Fruit fly (Drosophila melanogaster) whole organism, embryonic: Measurements from ENCODE around the gene CG34301.
A peak's percentile ranks its signal among the peaks of the same experiment; 100 is the strongest.

Experiments
- Atf-2 ChIP-seq: fragments of 200-800 bp; sonication (Bioruptor generic); optimal IDR thresholded peaks from 2 replicates; lab custom pipeline; 2016; ENCODE audit warnings: missing biosample characterization, missing genetic modification characterization
- CG1024 ChIP-seq: fragments of 200-800 bp; sonication (Bioruptor generic); IDR thresholded peaks from 2 replicates; pipeline ENCODE4 v1.3.6; 2022; ENCODE audit warnings: missing biosample characterization, missing genetic modification characterization
- CG10959 ChIP-seq: fragments of 200-800 bp; sonication (Bioruptor generic); IDR thresholded peaks from 2 replicates; pipeline ENCODE4 v1.3.6; 2022; ENCODE audit warnings: missing biosample characterization, missing genetic modification characterization
- CG11398 ChIP-seq: fragments of 200-800 bp; sonication (Bioruptor generic); optimal IDR thresholded peaks from 2 replicates; lab custom pipeline; 2016; ENCODE audit warnings: missing biosample characterization, missing genetic modification characterization
- CG12155 ChIP-seq: fragments of 200-800 bp; sonication (Bioruptor generic); optimal IDR thresholded peaks from 3 replicates; lab custom pipeline; 2016; ENCODE audit warnings: missing biosample characterization, missing genetic modification characterization
- CG12659 ChIP-seq: fragments of 200-800 bp; sonication (Bioruptor generic); optimal IDR thresholded peaks from 3 replicates; lab custom pipeline; 2017; ENCODE audit warnings: mild to moderate bottlenecking, missing biosample characterization, missing genetic modification reagents, missing genetic modification characterization
- CG14965 ChIP-seq: fragments of 200-800 bp; sonication (Bioruptor generic); optimal IDR thresholded peaks from 2 replicates; lab custom pipeline; 2016; ENCODE audit warnings: missing biosample characterization, missing genetic modification characterization, borderline replicate concordance
- CG15479 ChIP-seq: fragments of 200-800 bp; sonication (Bioruptor generic); optimal IDR thresholded peaks from 3 replicates; lab custom pipeline; 2019; ENCODE audit warnings: missing biosample characterization, mild to moderate bottlenecking, missing genetic modification characterization, moderate library complexity
- CG1647 ChIP-seq: fragments of 200-800 bp; sonication (Bioruptor generic); optimal IDR thresholded peaks from 3 replicates; lab custom pipeline; 2016; ENCODE audit warnings: missing biosample characterization, missing genetic modification characterization
- CG16813 ChIP-seq: fragments of 200-800 bp; sonication (Bioruptor generic); IDR thresholded peaks from 3 replicates; pipeline ENCODE4 v1.3.6; 2022; ENCODE audit warnings: missing biosample characterization, missing genetic modification characterization; ENCODE audit not compliant: partially characterized antibody
- CG17186 ChIP-seq: fragments of 200-800 bp; sonication (Bioruptor generic); optimal IDR thresholded peaks from 3 replicates; lab custom pipeline; 2017; ENCODE audit warnings: missing biosample characterization, missing genetic modification reagents, missing genetic modification characterization
- CG17385 ChIP-seq: fragments of 200-800 bp; sonication (Bioruptor generic); optimal IDR thresholded peaks from 3 replicates; lab custom pipeline; 2018; ENCODE audit warnings: missing biosample characterization, mild to moderate bottlenecking, missing genetic modification characterization
- CG17612 ChIP-seq: fragments of 200-800 bp; sonication (Bioruptor generic); IDR thresholded peaks from 2 replicates; pipeline ENCODE4 v1.3.6; 2022; ENCODE audit warnings: missing biosample characterization, missing genetic modification characterization
- CG2678 ChIP-seq: fragments of 200-800 bp; sonication (Bioruptor generic); optimal IDR thresholded peaks from 3 replicates; lab custom pipeline; 2019; ENCODE audit warnings: missing biosample characterization, mild to moderate bottlenecking, missing genetic modification characterization, moderate library complexity
- CG30020 ChIP-seq: fragments of 200-800 bp; optimal IDR thresholded peaks from 2 replicates; lab custom pipeline; 2019; ENCODE audit warnings: missing biosample characterization, mild to moderate bottlenecking, missing genetic modification characterization, moderate library complexity
- CG33213 ChIP-seq: fragments of 200-800 bp; sonication (Bioruptor generic); optimal IDR thresholded peaks from 3 replicates; lab custom pipeline; 2016; ENCODE audit warnings: missing biosample characterization, missing genetic modification characterization
- CG3726 ChIP-seq: fragments of 200-800 bp; sonication (Bioruptor generic); IDR thresholded peaks from 3 replicates; pipeline ENCODE4, ENCODE4 v1.3.6; 2022; ENCODE audit warnings: missing biosample characterization, missing genetic modification characterization
- CG42726 ChIP-seq: fragments of 200-800 bp; sonication (Bioruptor generic); IDR thresholded peaks from 2 replicates; pipeline ENCODE4 v1.3.6; 2022; ENCODE audit warnings: missing biosample characterization, missing genetic modification characterization; ENCODE audit not compliant: partially characterized antibody
- CG4854 ChIP-seq: fragments of 200-800 bp; sonication (Bioruptor generic); optimal IDR thresholded peaks from 2 replicates; lab custom pipeline; 2016; ENCODE audit warnings: missing biosample characterization, missing genetic modification characterization, inconsistent platforms
- CG5953 ChIP-seq: fragments of 200-800 bp; sonication (Bioruptor generic); IDR thresholded peaks from 2 replicates; pipeline ENCODE4 v1.3.6; 2022; ENCODE audit warnings: missing biosample characterization, missing genetic modification characterization
- CG9817 ChIP-seq: fragments of 200-800 bp; sonication (Bioruptor generic); optimal IDR thresholded peaks from 2 replicates; lab custom pipeline; 2018; ENCODE audit warnings: missing biosample characterization, mild to moderate bottlenecking, missing genetic modification characterization, moderate library complexity
- CrebB ChIP-seq: fragments of 200-800 bp; sonication (Bioruptor generic); optimal IDR thresholded peaks from 3 replicates; lab custom pipeline; 2018; ENCODE audit warnings: missing biosample characterization, mild to moderate bottlenecking, missing genetic modification characterization
- Dad ChIP-seq: fragments of 200-800 bp; sonication (Bioruptor generic); optimal IDR thresholded peaks from 3 replicates; lab custom pipeline; 2016; ENCODE audit warnings: missing biosample characterization, missing genetic modification characterization
- Dek ChIP-seq: fragments of 200-800 bp; sonication (Bioruptor generic); optimal IDR thresholded peaks from 3 replicates; lab custom pipeline; 2019; ENCODE audit warnings: missing biosample characterization, mild to moderate bottlenecking, missing genetic modification characterization, moderate library complexity
- Fer1 ChIP-seq: fragments of 200-800 bp; sonication (Bioruptor generic); optimal IDR thresholded peaks from 2 replicates; lab custom pipeline; 2017; ENCODE audit warnings: missing biosample characterization, mild to moderate bottlenecking, missing genetic modification characterization
- Hmx ChIP-seq: fragments of 200-800 bp; sonication (Bioruptor generic); optimal IDR thresholded peaks from 2 replicates; lab custom pipeline; 2016; ENCODE audit warnings: missing biosample characterization, missing genetic modification characterization
- Hr3 ChIP-seq: fragments of 200-800 bp; sonication (Bioruptor generic); optimal IDR thresholded peaks from 3 replicates; lab custom pipeline; 2016; ENCODE audit warnings: missing biosample characterization, missing genetic modification characterization
- Mad ChIP-seq: fragments of 200-800 bp; sonication (Bioruptor generic); optimal IDR thresholded peaks from 2 replicates; lab custom pipeline; 2016; ENCODE audit warnings: missing biosample characterization, missing genetic modification characterization
- Oaz ChIP-seq: fragments of 200-800 bp; sonication (Bioruptor generic); IDR thresholded peaks from 2 replicates; pipeline ENCODE4 v1.3.6; 2022; ENCODE audit warnings: missing biosample characterization, missing genetic modification characterization
- Six4 ChIP-seq: fragments of 200-800 bp; sonication (Bioruptor generic); optimal IDR thresholded peaks from 2 replicates; lab custom pipeline; 2016; ENCODE audit warnings: missing biosample characterization, missing genetic modification characterization
- Spps ChIP-seq: fragments of 200-800 bp; sonication (Bioruptor generic); optimal IDR thresholded peaks from 2 replicates; lab custom pipeline; 2018; ENCODE audit warnings: missing biosample characterization, mild to moderate bottlenecking, missing genetic modification characterization
- ato ChIP-seq: fragments of 200-800 bp; sonication (Bioruptor generic); IDR thresholded peaks from 2 replicates; pipeline ENCODE4 v1.3.6; 2022; ENCODE audit warnings: missing biosample characterization, missing genetic modification characterization; ENCODE audit not compliant: partially characterized antibody
- bbx ChIP-seq: fragments of 200-800 bp; sonication (Bioruptor generic); IDR thresholded peaks from 2 replicates; pipeline ENCODE4 v1.3.6; 2022; ENCODE audit warnings: missing biosample characterization, missing genetic modification characterization; ENCODE audit not compliant: partially characterized antibody
- eve ChIP-seq, 2 experiments: fragments of >200 bp; optimal IDR thresholded peaks; 2 replicates each; lab custom pipeline; 2017; ENCODE audit warnings: missing biosample characterization in 2 of 2, missing genetic modification characterization in 2 of 2
- ewg ChIP-seq: fragments of 200-800 bp; sonication (Bioruptor generic); optimal IDR thresholded peaks from 3 replicates; lab custom pipeline; 2017; ENCODE audit warnings: mild to moderate bottlenecking, missing biosample characterization, missing genetic modification reagents, missing genetic modification characterization
- ftz-f1 ChIP-seq: fragments of 200-800 bp; sonication (Bioruptor generic); optimal IDR thresholded peaks from 2 replicates; lab custom pipeline; 2016; ENCODE audit warnings: missing biosample characterization, missing genetic modification characterization
- gsb ChIP-seq: fragments of 200-800 bp; sonication (Bioruptor generic); IDR thresholded peaks from 2 replicates; pipeline ENCODE4 v1.3.6; 2022; ENCODE audit warnings: missing biosample characterization, missing genetic modification characterization
- gsb-n ChIP-seq: fragments of 200-800 bp; sonication (Bioruptor generic); optimal IDR thresholded peaks from 3 replicates; lab custom pipeline; 2018; ENCODE audit warnings: missing biosample characterization, mild to moderate bottlenecking, missing genetic modification characterization
- hkb ChIP-seq, 2 experiments: fragments of 200-800 bp in 1 of 2; fragments of >200 bp in 1 of 2; sonication (Bioruptor generic) in 1 of 2; IDR thresholded peaks in 1 of 2; optimal IDR thresholded peaks in 1 of 2; 2 replicates each; pipeline versions ENCODE4 v1.3.6 to Lab custom; 2017 to 2022; ENCODE audit warnings: missing biosample characterization in 1 of 2, missing genetic modification characterization in 1 of 2
- klu ChIP-seq: fragments of 200-800 bp; sonication (Bioruptor generic); IDR thresholded peaks from 2 replicates; pipeline ENCODE4 v1.3.6; 2022; ENCODE audit warnings: missing biosample characterization, missing genetic modification characterization
- nerfin-2 ChIP-seq: fragments of 200-800 bp; sonication (Bioruptor generic); IDR thresholded peaks from 2 replicates; pipeline ENCODE4 v1.3.6; 2022; ENCODE audit warnings: missing biosample characterization, missing genetic modification characterization; ENCODE audit not compliant: partially characterized antibody
- org-1 ChIP-seq: fragments of 200-800 bp; sonication (Bioruptor generic); optimal IDR thresholded peaks from 2 replicates; lab custom pipeline; 2017; ENCODE audit warnings: missing biosample characterization, missing genetic modification characterization
- phol ChIP-seq: fragments of 200-800 bp; sonication (Bioruptor generic); optimal IDR thresholded peaks from 3 replicates; lab custom pipeline; 2018; ENCODE audit warnings: missing biosample characterization, mild to moderate bottlenecking, missing genetic modification characterization, moderate library complexity
- ro ChIP-seq: fragments of 200-800 bp; sonication (Bioruptor generic); IDR thresholded peaks from 2 replicates; pipeline ENCODE4 v1.3.6; 2022; ENCODE audit warnings: missing biosample characterization, missing genetic modification characterization
- ssp ChIP-seq: fragments of 200-800 bp; sonication (Bioruptor generic); IDR thresholded peaks from 2 replicates; pipeline ENCODE4 v1.3.6; 2022; ENCODE audit warnings: missing biosample characterization, missing genetic modification characterization
- toy ChIP-seq: fragments of 200-800 bp; sonication (Bioruptor generic); IDR thresholded peaks from 2 replicates; pipeline ENCODE4 v1.3.6; 2022; ENCODE audit warnings: missing biosample characterization, missing genetic modification characterization
- trem ChIP-seq: fragments of 200-800 bp; optimal IDR thresholded peaks from 3 replicates; lab custom pipeline; 2019; ENCODE audit warnings: missing biosample characterization, mild to moderate bottlenecking, missing genetic modification characterization, moderate library complexity
- unpg ChIP-seq: fragments of 200-800 bp; sonication (Bioruptor generic); optimal IDR thresholded peaks from 3 replicates; lab custom pipeline; 2018; ENCODE audit warnings: missing biosample characterization, mild to moderate bottlenecking, missing genetic modification characterization, moderate library complexity
- yki ChIP-seq: fragments of >200 bp; optimal IDR thresholded peaks from 3 replicates; lab custom pipeline; 2018

Gene CG34301

dm6 chr3R:8747134-8747870, 25.9 kb upstream of the CG34301 start, which contains the start of the genes CG9801 and Nasp (continued):
- TF ChIP-seq CG17612 (GFP tag; lab: Robert Waterston, UW) (no peak), CG10959 (no peak), CG9817 (peak; percentile 11), CG14965 (no peak), CG12155 (GFP tag; lab: Kevin White, UChicago) (peak; percentile 20), CrebB (tag; lab: Kevin White, UChicago) (peak; percentile 48), unpg (GFP tag; lab: Kevin White, UChicago) (no peak), CG5953 (GFP tag; lab: Robert Waterston, UW) (no peak), yki (lab: Kevin White, UChicago) (no peak), klu (GFP tag; lab: Robert Waterston, UW) (no peak), CG17385 (GFP tag; lab: Kevin White, UChicago) (peak; percentile 32), toy (GFP tag; lab: Robert Waterston, UW) (no peak), org-1 (GFP tag; lab: Kevin White, UChicago) (peak; percentile 17), ftz-f1 (GFP tag; lab: Kevin White, UChicago) (no peak), CG1024 (GFP tag; lab: Robert Waterston, UW) (no peak), Six4 (GFP tag; lab: Kevin White, UChicago) (no peak), Fer1 (GFP tag; lab: Kevin White, UChicago) (peak; percentile 35), gsb-n (tag; lab: Kevin White, UChicago) (peak; percentile 43), CG12659 (GFP tag; lab: Kevin White, UChicago) (peak; percentile 86), Dek (tag; lab: Kevin White, UChicago) (peak; percentile 8), Dad (GFP tag; lab: Kevin White, UChicago) (peak; percentile 35), CG3726 (GFP tag; lab: Robert Waterston, UW) (0 out of 3 replicates have a peak, but pooled peaks have one; percentile 9), trem (tag; lab: Kevin White, UChicago) (peak; percentile 100), Spps (tag; lab: Kevin White, UChicago) (no peak), ewg (GFP tag; lab: Kevin White, UChicago) (no peak), CG42726 (peak; percentile 54; the same call in 1 of the 2 replicates), hkb (optimal IDR thresholded peaks at IDR 0.05; lab: Kevin White, UChicago) (no peak), hkb (GFP tag; IDR thresholded peaks at IDR 0.05; lab: Robert Waterston, UW) (peak; percentile 24; the same call in 1 of the 2 replicates), nerfin-2 (GFP tag; lab: Robert Waterston, UW) (peak; percentile 73), CG1647 (GFP tag; lab: Kevin White, UChicago) (no peak), ro (no peak), Hmx (GFP tag; lab: Kevin White, UChicago) (no peak), CG2678 (tag; lab: Kevin White, UChicago) (peak; percentile 30), CG4854 (no peak), CG33213 (GFP tag; lab: Kevin White, UChicago) (peak; percentile 81), Mad (GFP tag; lab: Kevin White, UChicago) (peak; percentile 25), CG16813 (GFP tag; lab: Robert Waterston, UW) (peak; percentile 75), CG30020 (tag; lab: Kevin White, UChicago) (peak; percentile 35), phol (peak; percentile 42), CG17186 (GFP tag; lab: Kevin White, UChicago) (peak; percentile 59), ssp (peak; percentile 45; the same call in 1 of the 2 replicates), CG15479 (GFP tag; lab: Kevin White, UChicago) (no peak), eve (GFP tag; optimal IDR thresholded peaks at IDR 0.05; lab: Kevin White, UChicago) (peak in 1 of 2 experiments; percentile 26), Oaz (no peak), gsb (GFP tag; lab: Robert Waterston, UW) (no peak), bbx (GFP tag; lab: Robert Waterston, UW) (peak; percentile 84), ato (GFP tag; lab: Robert Waterston, UW) (peak; percentile 63; the same call in 1 of the 2 replicates), Hr3 (GFP tag; lab: Kevin White, UChicago) (no peak), Atf-2 (GFP tag; lab: Kevin White, UChicago) (peak; percentile 1), CG11398 (peak; percentile 20)
